Fruit fly (Drosophila melanogaster) whole organism, wandering third instar larva: Measurements from ENCODE around the gene robo3.

Source experiments
- Abd-B ChIP-seq: fragments of >200 bp; optimal IDR thresholded peaks from 2 replicates; lab custom pipeline; 2017; ENCODE audit warnings: missing biosample characterization, missing genetic modification characterization
- Dfd ChIP-seq: fragments of >200 bp; optimal IDR thresholded peaks from 2 replicates; lab custom pipeline; 2017; ENCODE audit warnings: missing biosample characterization, missing genetic modification characterization
- Dif ChIP-seq: fragments of 200-275, 200-300 bp; sonication (Bioruptor generic); optimal IDR thresholded peaks from 2 replicates; lab custom pipeline; 2018; ENCODE audit warnings: missing biosample characterization, missing genetic modification characterization; ENCODE audit not compliant: partially characterized antibody
- GATAd ChIP-seq: sonication (Bioruptor generic); optimal IDR thresholded peaks from 2 replicates; lab custom pipeline; 2016; ENCODE audit warnings: missing biosample characterization, missing genetic modification characterization
- Hr78 ChIP-seq: fragments of >200 bp; optimal IDR thresholded peaks from 2 replicates; lab custom pipeline; 2017; ENCODE audit warnings: missing biosample characterization, missing genetic modification characterization
- Rel ChIP-seq, 2 experiments: fragments of 200-800 bp; sonication (Bioruptor generic) in 1 of 2; optimal IDR thresholded peaks; 2 replicates in 1 of 2; 3 replicates in 1 of 2; lab custom pipeline; 2016 to 2019; ENCODE audit warnings: mild to moderate bottlenecking in 2 of 2, missing biosample characterization in 2 of 2, missing genetic modification characterization in 2 of 2, moderate library complexity in 1 of 2
- Vsx2 ChIP-seq: fragments of 200-300, 225-300 bp; sonication (Bioruptor generic); optimal IDR thresholded peaks from 2 replicates; lab custom pipeline; 2018; ENCODE audit warnings: missing biosample characterization, missing genetic modification characterization; ENCODE audit not compliant: partially characterized antibody
- br ChIP-seq: fragments of 200-800 bp; sonication (Bioruptor generic); optimal IDR thresholded peaks from 2 replicates; lab custom pipeline; 2016; ENCODE audit warnings: missing biosample characterization, missing genetic modification characterization
- dsf ChIP-seq: sonication (Bioruptor generic); optimal IDR thresholded peaks from 2 replicates; lab custom pipeline; 2016; ENCODE audit warnings: missing biosample characterization, missing genetic modification characterization, borderline replicate concordance
- ey ChIP-seq: fragments of 200-800 bp; sonication (Bioruptor generic); optimal IDR thresholded peaks from 2 replicates; lab custom pipeline; 2016; ENCODE audit warnings: missing biosample characterization, missing genetic modification characterization
- h ChIP-seq: fragments of 200-800 bp; sonication (Bioruptor generic); optimal IDR thresholded peaks from 3 replicates; lab custom pipeline; 2016; ENCODE audit warnings: missing biosample characterization, mild to moderate bottlenecking, missing genetic modification characterization
- pan ChIP-seq: fragments of >200 bp; optimal IDR thresholded peaks from 2 replicates; lab custom pipeline; 2017
- psq ChIP-seq: fragments of 200-800 bp; sonication (Bioruptor generic); optimal IDR thresholded peaks from 3 replicates; lab custom pipeline; 2017; ENCODE audit warnings: missing biosample characterization, mild to moderate bottlenecking, missing genetic modification characterization, moderate library complexity
- tai ChIP-seq: sonication (Bioruptor generic); optimal IDR thresholded peaks from 2 replicates; lab custom pipeline; 2016; ENCODE audit warnings: missing biosample characterization, missing genetic modification characterization

dm6 chr2L:1207432-1207831 is 48.8 kb upstream of the robo3 start:
- TF ChIP-seq h (GFP tag; lab: Kevin White, UChicago) = no peak
- TF ChIP-seq Dfd (GFP tag; lab: Kevin White, UChicago) = no peak
- TF ChIP-seq Vsx2 (GFP tag; lab: Kevin White, UChicago) = no peak
- TF ChIP-seq pan (lab: Kevin White, UChicago) = no peak
- TF ChIP-seq tai (GFP tag; lab: Kevin White, UChicago) = no peak
- no peak for TF ChIP-seq Dif (GFP tag; lab: Kevin White, UChicago)
- TF ChIP-seq Rel (GFP tag; optimal IDR thresholded peaks at IDR 0.05; lab: Kevin White, UChicago) = no peak
- no peak for TF ChIP-seq Rel (tag; optimal IDR thresholded peaks at IDR 0.05; lab: Kevin White, UChicago)
- TF ChIP-seq psq = no peak
- no peak for TF ChIP-seq Hr78 (GFP tag; lab: Kevin White, UChicago)
- no peak for TF ChIP-seq GATAd (GFP tag; lab: Kevin White, UChicago)
- TF ChIP-seq ey (GFP tag; lab: Kevin White, UChicago) = no peak
- no peak for TF ChIP-seq dsf (GFP tag; lab: Kevin White, UChicago)
- TF ChIP-seq Abd-B (GFP tag; lab: Kevin White, UChicago) = no peak
- peak; percentile 10 for TF ChIP-seq br (GFP tag; lab: Kevin White, UChicago)
